Worm (Caenorhabditis elegans): Measurements from ENCODE around the gene F25E5.2.

Gene F25E5.2

ce11 chrV:7455008-7455407 lies at the start of gene F25E5.2:
Gene F25E5.2 (plus strand): TSS chrV:7455308.
- TF ChIP-seq B0035.1 (tag; optimal IDR thresholded peaks at IDR 0.05) = no peak
- no peak for TF ChIP-seq Y53G8AR.9 (GFP tag; conservative IDR thresholded peaks at IDR 0.05)
- no peak for TF ChIP-seq nhr-120 (GFP tag; IDR thresholded peaks at IDR 0.05)
- no peak for TF ChIP-seq fkh-3 (tag; optimal IDR thresholded peaks at IDR 0.05)
- TF ChIP-seq efl-1 (GFP tag; optimal IDR thresholded peaks at IDR 0.05) = no peak
- TF ChIP-seq madf-3 (GFP tag; IDR thresholded peaks at IDR 0.05) = no peak
- TF ChIP-seq snpc-1.3 (tag; optimal IDR thresholded peaks at IDR 0.05; ENCODE audit: insufficient read depth) = no peak
- TF ChIP-seq chd-7 (tag; optimal IDR thresholded peaks at IDR 0.05) = no peak
- TF ChIP-seq F22D6.2 (tag; optimal IDR thresholded peaks at IDR 0.05) = no peak
- no peak for TF ChIP-seq bed-1 (GFP tag; IDR thresholded peaks at IDR 0.05)
- TF ChIP-seq unc-130 (GFP tag; optimal IDR thresholded peaks at IDR 0.05) = no peak
- no peak for TF ChIP-seq K11D2.4 (GFP tag; IDR thresholded peaks at IDR 0.05)

ce11 chrV:7408520-7408919 lies 46.6 kb upstream of the F25E5.2 start, which contains the start of gene srt-6:
Gene srt-6 (minus strand): TSS chrV:7408814.
- TF ChIP-seq akir-1 (GFP tag; optimal IDR thresholded peaks at IDR 0.05) = no peak
- TF ChIP-seq dox-1 (GFP tag; IDR thresholded peaks at IDR 0.05) = no peak

ce11 chrV:7409599-7409998 lies 45.5 kb upstream of the F25E5.2 start, which contains the start of gene R13D7.2:
Gene R13D7.2 (plus strand): TSS chrV:7409899.
- TF ChIP-seq fkh-3 (tag; optimal IDR thresholded peaks at IDR 0.05) (no peak), F55B11.4 (tag; optimal IDR thresholded peaks at IDR 0.05; ENCODE audit: borderline replicate concordance, insufficient read depth) (no peak), madf-3 (GFP tag; IDR thresholded peaks at IDR 0.05) (no peak), sdz-38 (tag; optimal IDR thresholded peaks at IDR 0.05) (no peak), repo-1 (tag; optimal IDR thresholded peaks at IDR 0.05) (no peak), hsf-1 (GFP tag; IDR thresholded peaks at IDR 0.05) (no peak), aptf-2 (GFP tag; conservative IDR thresholded peaks at IDR 0.05) (no peak), lin-35 (GFP tag; optimal IDR thresholded peaks at IDR 0.05) (no peak), mes-4 (tag; optimal IDR thresholded peaks at IDR 0.05) (no peak), lin-26 (GFP tag; IDR thresholded peaks at IDR 0.05) (no peak), attf-5 (GFP tag; optimal IDR thresholded peaks at IDR 0.05) (no peak), Y56A3A.18 (GFP tag; IDR thresholded peaks at IDR 0.05) (no peak)

ce11 chrV:7411695-7412094 lies 43.4 kb upstream of the F25E5.2 start, which contains the start of gene str-41:
Gene str-41 (plus strand): TSS chrV:7411995.
- TF ChIP-seq let-607 (tag; optimal IDR thresholded peaks at IDR 0.05) (no peak), ztf-28 (GFP tag; IDR thresholded peaks at IDR 0.05) (no peak), ztf-18 (tag; optimal IDR thresholded peaks at IDR 0.05) (no peak), rpc-1 (optimal IDR thresholded peaks at IDR 0.05) (no peak), rpc-1 (tag; optimal IDR thresholded peaks at IDR 0.05) (no peak), D2030.7 (GFP tag; IDR thresholded peaks at IDR 0.05) (no peak), Y53F4B.3 (GFP tag; IDR thresholded peaks at IDR 0.05) (no peak), cebp-2 (GFP tag; IDR thresholded peaks at IDR 0.05) (no peak), tbp1 (GFP tag; optimal IDR thresholded peaks at IDR 0.05) (no peak), F49E8.2 (tag; optimal IDR thresholded peaks at IDR 0.05; ENCODE audit: insufficient read depth) (no peak)
